Worm (Caenorhabditis elegans) whole organism, midembryonic: ENCODE data around the gene nhr-38.

Source experiments
- flt-1 ChIP-seq: fragments of 200-800 bp; sonication (Bioruptor generic); IDR thresholded peaks from 2 replicates; pipeline ENCODE4 v1.3.6; 2022; ENCODE audit warnings: missing genetic modification characterization, missing compliant biosample characterization
- klf-2 ChIP-seq: fragments of 200-800 bp; sonication (Bioruptor generic); conservative IDR thresholded peaks from 2 replicates; pipeline ENCODE4 v1.3.6; 2022; ENCODE audit warnings: missing genetic modification reagents, missing genetic modification characterization, missing compliant biosample characterization
- ztf-23 ChIP-seq: fragments of 200-800 bp; sonication (Bioruptor generic); IDR thresholded peaks from 2 replicates; pipeline ENCODE4 v1.3.6; 2022; ENCODE audit warnings: missing genetic modification reagents, missing genetic modification characterization, missing compliant biosample characterization

- no peak for TF ChIP-seq flt-1 (GFP tag; lab: Robert Waterston, UW)
- no peak for TF ChIP-seq ztf-23 (GFP tag; lab: Robert Waterston, UW)
- TF ChIP-seq klf-2 (GFP tag; lab: Robert Waterston, UW) = no peak
Observed at ce11 chrIV:9668103-9668672, 41.8 kb upstream of the nhr-38 start.
